Worm (Caenorhabditis elegans): ENCODE data around the gene cest-5.1.
A peak's percentile ranks its signal among the peaks of the same experiment; 100 is the strongest.

cest-5.1 gene

DNA sequence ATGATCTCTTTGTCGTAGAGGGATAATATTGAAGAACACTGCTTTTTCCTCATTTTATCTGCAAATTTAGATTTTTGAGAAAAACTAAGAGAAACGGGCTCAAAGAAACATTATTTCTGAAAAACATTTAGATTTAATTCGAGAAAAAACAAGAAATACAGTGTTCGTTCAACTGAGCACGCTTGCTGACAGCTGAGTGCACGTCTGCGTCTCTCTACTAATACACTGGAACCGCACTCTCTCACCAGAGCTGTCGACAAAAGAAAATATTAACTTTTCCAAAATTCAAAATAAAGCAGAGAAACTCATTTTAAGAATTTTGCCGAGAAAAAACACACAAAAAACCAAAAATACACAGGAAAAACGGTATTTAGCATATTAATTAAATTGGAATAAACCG lies 18.3 kb downstream of the cest-5.1 start, which contains the start of gene drh-1 (continued):
- TF ChIP-seq atf-7 (tag; optimal IDR thresholded peaks at IDR 0.05) (no peak), madf-6 (GFP tag; IDR thresholded peaks at IDR 0.05) (peak; percentile 31; the same call in 1 of the 2 replicates), snpc-4 (GFP tag; optimal IDR thresholded peaks at IDR 0.05) (no peak), snpc-4 (tag; optimal IDR thresholded peaks at IDR 0.05) (peak in 3 of 4 experiments; percentile 67 to 82 (median 74)), hmg-1.2 (GFP tag; IDR thresholded peaks at IDR 0.05) (peak; percentile 100), madf-3 (GFP tag; IDR thresholded peaks at IDR 0.05) (no peak), aptf-2 (GFP tag; conservative IDR thresholded peaks at IDR 0.05) (no peak), B0019.2 (GFP tag; conservative IDR thresholded peaks at IDR 0.05) (no peak), D2030.7 (GFP tag; IDR thresholded peaks at IDR 0.05) (peak; percentile 36; the same call in 1 of the 2 replicates), pbrm-1 (GFP tag; IDR thresholded peaks at IDR 0.05) (no peak), ztf-3 (GFP tag; optimal IDR thresholded peaks at IDR 0.05) (no peak), Y56A3A.18 (GFP tag; IDR thresholded peaks at IDR 0.05) (no peak), lin-54 (GFP tag; optimal IDR thresholded peaks at IDR 0.05) (no peak), rec-8 (tag; optimal IDR thresholded peaks at IDR 0.05) (no peak), snpc-1.1 (tag; optimal IDR thresholded peaks at IDR 0.05; ENCODE audit: insufficient read depth) (no peak)

DNA sequence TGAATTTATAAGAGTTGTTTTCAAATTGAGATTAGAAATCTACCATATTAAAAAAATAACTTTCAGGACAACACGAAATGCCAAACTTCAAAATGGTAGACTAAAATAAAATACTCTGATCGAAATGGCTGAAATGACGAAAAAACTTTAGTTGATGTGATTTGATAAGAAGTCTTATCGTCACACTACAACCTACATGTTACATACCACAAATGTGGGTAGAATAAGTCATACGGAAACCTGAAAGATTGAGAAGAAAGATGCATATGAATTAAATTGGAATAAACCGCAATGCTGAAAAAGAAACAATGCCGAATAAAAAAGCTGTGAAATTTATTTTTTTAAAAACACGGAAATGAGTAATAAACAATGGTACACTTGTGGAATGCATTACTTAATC lies 24.5 kb downstream of the cest-5.1 start:
- peak; percentile 6 for TF ChIP-seq nhr-80 (tag; optimal IDR thresholded peaks at IDR 0.05)
- TF ChIP-seq Y67H2A.10 (GFP tag; conservative IDR thresholded peaks at IDR 0.05) = no peak

DNA sequence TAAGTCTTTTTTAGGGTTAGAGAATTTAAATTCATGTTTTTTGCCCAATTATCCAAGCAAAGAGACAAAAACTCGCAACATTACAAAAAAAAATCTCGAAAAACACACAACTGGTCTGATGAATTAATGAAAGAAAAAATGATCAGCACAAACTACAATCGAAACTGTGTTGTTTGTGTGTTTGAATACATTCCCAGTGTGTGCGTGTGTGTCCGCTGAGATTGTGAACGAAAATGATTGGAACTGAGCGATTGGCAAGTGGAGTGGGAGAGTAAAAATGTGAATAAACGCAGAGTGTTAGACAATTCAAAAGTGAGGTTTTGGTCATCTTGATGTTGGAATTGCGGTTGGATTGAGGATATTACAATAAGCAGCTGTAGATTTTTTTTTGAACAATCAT lies 25.0 kb downstream of the cest-5.1 start:
- TF ChIP-seq dox-1 (GFP tag; IDR thresholded peaks at IDR 0.05) = no peak
- no peak for TF ChIP-seq sea-2 (GFP tag; IDR thresholded peaks at IDR 0.05)
- TF ChIP-seq attf-3 (GFP tag; conservative IDR thresholded peaks at IDR 0.05) = no peak
- TF ChIP-seq efl-1 (GFP tag; optimal IDR thresholded peaks at IDR 0.05) = no peak
- TF ChIP-seq cebp-1 (GFP tag; IDR thresholded peaks at IDR 0.05) = no peak
- peak; percentile 5 for TF ChIP-seq cebp-1 (tag; optimal IDR thresholded peaks at IDR 0.05)
- TF ChIP-seq nhr-27 (tag; optimal IDR thresholded peaks at IDR 0.05) = no peak
- no peak for TF ChIP-seq fkh-3 (tag; optimal IDR thresholded peaks at IDR 0.05)
- no peak for TF ChIP-seq let-526 (GFP tag; IDR thresholded peaks at IDR 0.05)

DNA sequence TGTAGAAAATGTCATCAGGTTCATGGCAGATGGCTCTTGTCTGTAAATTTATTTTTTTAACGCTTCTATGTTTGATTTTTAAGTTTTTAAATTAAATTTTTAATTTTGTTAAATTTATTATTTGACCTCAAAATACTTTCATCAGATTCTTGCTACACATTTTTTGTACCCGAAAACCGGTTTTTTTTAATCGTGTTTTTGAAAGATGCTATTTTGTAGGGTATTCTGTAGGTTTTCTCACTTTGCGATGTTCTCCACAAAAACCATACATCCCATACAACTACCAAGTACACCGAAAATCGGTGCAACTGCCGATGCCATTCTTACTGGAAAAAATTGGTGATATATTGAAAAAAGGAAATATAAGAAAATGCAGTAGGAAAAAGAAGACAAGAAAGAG lies 25.7 kb downstream of the cest-5.1 start, which contains the start of gene nstp-2:
TSS of gene nstp-2 (minus strand) at position 326 of the 400 bp plus-strand sequence.
- TF ChIP-seq attf-3 (GFP tag; conservative IDR thresholded peaks at IDR 0.05) (no peak), lin-40 (tag; optimal IDR thresholded peaks at IDR 0.05) (no peak)

DNA sequence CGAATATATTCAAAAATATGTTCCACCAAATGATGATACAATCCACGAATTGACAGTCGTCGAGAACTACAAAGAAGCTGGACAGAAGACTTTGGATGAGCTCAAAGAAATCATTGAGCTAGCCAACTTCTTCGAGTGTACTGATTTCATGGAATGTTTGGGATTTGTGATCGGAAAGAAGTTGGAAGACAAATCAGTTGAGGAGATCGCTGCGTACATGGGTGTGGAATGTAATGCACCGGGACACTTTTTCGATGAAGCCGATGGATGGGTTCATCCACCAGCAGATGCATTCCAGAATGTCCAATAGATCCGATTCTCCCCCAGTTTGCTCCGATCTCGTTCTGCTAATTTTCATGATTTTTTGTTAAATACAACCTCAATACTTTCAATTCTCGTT lies 28.0 kb downstream of the cest-5.1 start:
- TF ChIP-seq ceh-79 (tag; optimal IDR thresholded peaks at IDR 0.05) (no peak), repo-1 (tag; optimal IDR thresholded peaks at IDR 0.05) (peak; percentile 53), D2030.7 (GFP tag; IDR thresholded peaks at IDR 0.05) (no peak), F49E8.2 (tag; optimal IDR thresholded peaks at IDR 0.05; ENCODE audit: insufficient read depth) (no peak), chd-7 (tag; optimal IDR thresholded peaks at IDR 0.05) (peak; percentile 8)

DNA sequence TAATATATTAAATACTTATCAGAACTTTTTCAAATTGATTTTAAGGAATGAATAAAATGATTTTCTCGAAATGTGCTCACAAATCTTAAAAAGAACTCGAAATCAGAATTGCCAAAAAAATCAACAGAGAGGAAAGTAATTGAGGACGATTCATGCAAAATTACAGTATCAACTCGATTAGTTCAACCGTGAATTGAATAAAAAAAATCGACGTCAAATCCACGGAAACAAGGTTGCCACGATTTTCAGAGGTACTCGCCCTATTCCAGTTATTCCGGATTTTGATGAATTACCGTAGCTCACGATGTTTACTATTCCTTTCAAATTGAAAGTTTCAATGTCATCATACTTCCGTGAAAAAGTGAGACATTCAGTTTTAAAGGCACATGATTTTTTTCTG lies 29.2 kb downstream of the cest-5.1 start, which contains the start of gene F15B10.3:
TSS of gene F15B10.3 (plus strand) at position 301 of the 400 bp plus-strand sequence.
- no peak for TF ChIP-seq madf-8 (GFP tag; conservative IDR thresholded peaks at IDR 0.05)
- no peak for TF ChIP-seq sdz-38 (tag; optimal IDR thresholded peaks at IDR 0.05)
- TF ChIP-seq ztf-28 (GFP tag; IDR thresholded peaks at IDR 0.05) = no peak
- TF ChIP-seq F22D6.2 (tag; optimal IDR thresholded peaks at IDR 0.05) = no peak
- TF ChIP-seq hmg-20 (GFP tag; IDR thresholded peaks at IDR 0.05) = no peak
- TF ChIP-seq zfh-2 (GFP tag; conservative IDR thresholded peaks at IDR 0.05) = no peak
- TF ChIP-seq dox-1 (GFP tag; IDR thresholded peaks at IDR 0.05) = no peak
- TF ChIP-seq pbrm-1 (GFP tag; IDR thresholded peaks at IDR 0.05) = no peak
- no peak for TF ChIP-seq lin-35 (GFP tag; optimal IDR thresholded peaks at IDR 0.05)
- TF ChIP-seq him-1 (tag; optimal IDR thresholded peaks at IDR 0.05) = no peak
- no peak for TF ChIP-seq hlh-26 (GFP tag; conservative IDR thresholded peaks at IDR 0.05)
- no peak for TF ChIP-seq ZK185.1 (tag; optimal IDR thresholded peaks at IDR 0.05; ENCODE audit: poor library complexity, severe bottlenecking)
- TF ChIP-seq nhr-27 (tag; optimal IDR thresholded peaks at IDR 0.05) = no peak
